Fruit fly (Drosophila melanogaster) whole organism, wandering third instar larva: ENCODE measurements around the gene CG8420.

Source experiments
- CrebA ChIP-seq: fragments of 200-800 bp; sonication (Bioruptor generic); optimal IDR thresholded peaks from 2 replicates; lab custom pipeline; 2016; ENCODE audit warnings: missing biosample characterization, mild to moderate bottlenecking, missing genetic modification characterization, borderline replicate concordance
- psq ChIP-seq: fragments of 200-800 bp; sonication (Bioruptor generic); optimal IDR thresholded peaks from 3 replicates; lab custom pipeline; 2017; ENCODE audit warnings: missing biosample characterization, mild to moderate bottlenecking, missing genetic modification characterization, moderate library complexity
- sv ChIP-seq: fragments of 200-800 bp; sonication (Bioruptor generic); optimal IDR thresholded peaks from 3 replicates; lab custom pipeline; 2016; ENCODE audit warnings: missing biosample characterization, missing genetic modification characterization

DNA sequence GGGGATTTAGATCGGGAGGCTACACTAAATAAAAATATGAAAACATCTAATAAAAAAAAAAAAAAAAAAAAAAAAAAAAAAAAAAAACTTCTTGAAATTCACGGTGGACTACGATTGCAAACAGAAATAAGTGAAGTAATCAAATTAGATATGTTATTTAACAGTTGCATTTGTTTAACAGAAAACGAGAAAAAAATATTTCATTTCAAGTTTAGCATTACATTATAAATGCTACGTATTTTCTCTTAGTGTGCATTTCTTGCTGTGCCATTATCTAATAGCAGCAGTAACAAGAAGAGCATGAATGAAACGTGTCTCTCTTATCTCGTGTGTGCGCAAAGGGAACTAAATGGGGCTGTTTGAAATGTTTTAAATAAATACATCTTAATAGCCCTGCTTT is 21.6 kb upstream of the CG8420 start:
- TF ChIP-seq psq (GFP tag; lab: Kevin White, UChicago) (peak; percentile 5), CrebA (no peak), sv (peak; percentile 47)
